Fruit fly (Drosophila melanogaster) Kc167 (cell line): ENCODE measurements around the gene Rad9.

Source experiments
- Myc ChIP-seq: fragments of >200 bp; optimal IDR thresholded peaks from 2 replicates; lab custom pipeline; 2017; ENCODE audit warnings: missing external identifiers
- Sin3A ChIP-seq: fragments of >200 bp; optimal IDR thresholded peaks from 2 replicates; lab custom pipeline; 2018; ENCODE audit warnings: missing external identifiers
- h ChIP-seq: fragments of >200 bp; optimal IDR thresholded peaks from 3 replicates; lab custom pipeline; 2018; ENCODE audit warnings: missing external identifiers
- insv ChIP-seq: fragments of >200 bp; optimal IDR thresholded peaks from 3 replicates; lab custom pipeline; 2018; ENCODE audit warnings: missing external identifiers
- psq ChIP-seq: fragments of >200 bp; optimal IDR thresholded peaks from 2 replicates; lab custom pipeline; 2017; ENCODE audit warnings: missing external identifiers
- ttk ChIP-seq: sonication (Bioruptor generic); optimal IDR thresholded peaks from 2 replicates; lab custom pipeline; 2017; ENCODE audit warnings: missing external identifiers

Rad9 gene

DNA sequence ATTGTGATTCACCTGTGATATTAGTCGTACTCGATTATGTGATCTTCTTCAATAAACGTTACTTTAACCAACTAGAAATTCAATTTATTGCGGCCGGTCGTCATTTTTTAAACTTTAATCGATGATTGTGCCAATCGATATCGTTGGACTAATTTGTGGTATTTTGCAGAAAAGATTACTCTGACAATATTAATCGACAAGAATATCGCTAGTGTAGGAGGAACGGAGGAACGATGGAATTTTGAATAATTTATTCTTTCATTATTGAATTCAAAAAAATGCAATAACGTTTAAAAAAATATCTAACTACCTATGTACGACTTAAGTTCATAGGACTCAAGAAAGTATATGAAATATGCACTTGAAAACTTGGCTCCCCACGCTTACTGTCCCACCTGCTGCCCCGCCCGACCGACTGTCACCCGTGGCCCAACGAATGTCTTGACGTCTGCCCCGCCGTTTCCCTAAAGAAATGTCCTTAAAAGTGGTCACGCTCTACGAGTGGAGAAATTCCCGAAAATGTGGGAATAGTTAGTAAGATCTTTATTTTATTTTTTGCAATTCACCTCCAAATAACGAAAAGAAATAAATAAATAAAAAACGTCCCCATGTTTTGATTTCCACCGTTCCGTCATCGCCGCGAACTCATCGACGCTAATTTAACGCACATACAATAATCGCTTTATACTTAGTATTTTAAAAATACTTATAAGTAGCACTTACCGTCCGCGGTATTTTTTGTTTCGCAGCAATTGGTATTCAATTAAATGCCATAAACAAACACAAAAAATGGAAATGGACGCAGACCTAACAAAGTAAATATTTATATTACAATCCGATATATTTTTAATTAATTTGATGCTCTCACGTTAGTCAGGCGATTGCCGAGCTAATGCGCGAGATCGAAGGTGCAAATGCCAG is 6.6 kb downstream of the Rad9 start, which contains the start of gene CG14074:
Gene CG14074, plus strand, starts transcription at position 779 of the 921 bp plus-strand sequence.
- TF ChIP-seq Sin3A (no peak), insv (lab: Kevin White, UChicago) (no peak), h (lab: Kevin White, UChicago) (no peak), Myc (lab: Kevin White, UChicago) (no peak), psq (lab: Kevin White, UChicago) (no peak), ttk (no peak)

- no peak for TF ChIP-seq psq (lab: Kevin White, UChicago)
Measured at dm6 chr3L:18863327-18863726, 9.0 kb downstream of the Rad9 start, which contains the start of gene CG6865. CG6865 (plus strand) TSS chr3L:18863647.

DNA sequence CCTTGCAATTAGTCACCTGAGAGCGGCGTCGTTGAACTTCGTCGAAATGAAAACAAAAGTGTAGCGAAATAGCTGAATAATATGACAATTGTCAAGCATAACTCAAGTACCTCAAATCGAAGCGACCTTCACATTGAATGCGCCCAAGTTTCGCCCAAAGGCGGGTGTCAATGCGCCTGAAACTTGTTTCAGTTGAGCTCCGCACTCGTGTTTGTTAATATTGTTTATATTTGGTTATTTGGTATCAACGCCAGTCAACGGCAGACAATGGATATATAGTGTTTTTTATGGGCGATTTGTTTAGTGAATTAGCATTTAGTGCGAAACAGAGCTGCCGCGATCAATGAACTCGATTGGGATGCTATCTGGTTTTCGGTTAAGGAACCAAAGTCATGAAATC is 10.5 kb downstream of the Rad9 start:
- TF ChIP-seq ttk (no peak), insv (lab: Kevin White, UChicago) (no peak)

DNA sequence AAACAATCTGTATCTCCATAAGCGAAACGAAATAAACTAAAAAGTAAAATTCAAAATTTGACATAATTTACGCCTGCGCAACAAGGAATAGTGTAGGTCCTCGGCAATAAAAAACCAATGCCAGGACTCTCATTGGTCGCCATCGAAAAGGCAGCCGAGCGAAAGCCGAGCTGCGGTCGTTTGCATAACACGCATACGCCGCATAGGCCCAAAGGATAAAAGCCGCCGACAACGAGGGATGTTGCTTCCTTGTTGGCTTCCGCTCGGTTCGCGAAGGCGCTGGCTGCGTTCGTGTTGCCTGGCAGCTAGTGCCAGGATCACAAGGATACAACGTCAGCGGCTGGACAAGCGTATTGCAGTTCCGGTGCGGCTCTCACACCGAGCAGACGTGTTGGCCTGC is 11.9 kb downstream of the Rad9 start:
- TF ChIP-seq Sin3A (no peak), insv (lab: Kevin White, UChicago) (no peak), h (lab: Kevin White, UChicago) (no peak), Myc (lab: Kevin White, UChicago) (no peak), ttk (no peak), psq (lab: Kevin White, UChicago) (no peak)

- TF ChIP-seq ttk (no peak), psq (lab: Kevin White, UChicago) (no peak), Myc (lab: Kevin White, UChicago) (no peak), Sin3A (no peak), insv (lab: Kevin White, UChicago) (no peak), h (lab: Kevin White, UChicago) (no peak)
Measured at dm6 chr3L:18854412-18854811, 17.9 kb downstream of the Rad9 start.

- TF ChIP-seq h (lab: Kevin White, UChicago) (no peak), Sin3A (no peak), insv (lab: Kevin White, UChicago) (no peak), psq (lab: Kevin White, UChicago) (no peak), ttk (no peak), Myc (lab: Kevin White, UChicago) (no peak)
Measured at dm6 chr3L:18853439-18853838, 18.9 kb downstream of the Rad9 start.

dm6 chr3L:18852223-18852622 is 20.1 kb downstream of the Rad9 start:
- TF ChIP-seq psq (lab: Kevin White, UChicago) (no peak), Myc (lab: Kevin White, UChicago) (no peak), h (lab: Kevin White, UChicago) (no peak), ttk (no peak), Sin3A (no peak), insv (lab: Kevin White, UChicago) (no peak)

DNA sequence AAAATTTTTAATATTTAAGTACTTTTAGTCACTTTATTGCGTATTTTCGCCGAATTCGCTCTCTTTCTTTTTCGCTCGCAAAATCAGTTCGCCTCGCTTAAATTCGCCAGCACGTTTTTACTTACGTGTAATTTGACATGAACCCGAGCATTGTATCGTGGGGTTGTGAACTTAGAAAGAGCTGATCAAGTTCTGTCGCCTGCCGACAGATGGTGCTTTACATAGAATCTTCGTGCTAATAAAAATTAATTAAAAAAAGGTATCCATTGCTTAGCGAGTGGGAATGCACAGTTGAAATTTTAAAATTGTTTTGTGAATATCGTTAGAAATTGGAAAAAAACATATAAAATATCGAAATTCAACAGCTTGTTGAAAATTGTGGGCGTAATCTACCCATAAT is 23.9 kb downstream of the Rad9 start:
- TF ChIP-seq h (lab: Kevin White, UChicago) (peak; percentile 82), Sin3A (no peak)

DNA sequence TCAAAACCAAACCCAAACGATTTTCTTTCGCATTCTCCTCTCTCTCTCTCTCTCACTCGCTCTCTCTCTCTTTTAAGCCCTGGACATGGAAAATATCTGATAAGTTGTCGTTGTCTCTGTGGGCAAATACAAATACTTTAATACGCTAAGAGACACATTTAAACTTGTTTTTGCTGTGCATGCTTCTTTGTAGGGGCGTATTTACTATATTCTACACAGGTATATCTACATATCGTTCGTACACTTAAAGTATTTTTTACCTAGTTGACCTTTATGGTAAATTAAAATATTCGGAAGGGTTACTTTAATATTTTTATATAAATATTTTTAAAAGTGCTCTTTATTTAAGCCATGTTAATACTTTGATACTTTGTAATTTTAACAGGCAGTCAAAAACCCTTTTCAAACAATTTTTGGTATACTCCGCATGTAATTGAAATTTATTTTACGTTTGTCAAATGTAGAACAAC is 26.0 kb downstream of the Rad9 start:
- no peak for TF ChIP-seq ttk

dm6 chr3L:18846233-18846271 is 26.3 kb downstream of the Rad9 start, which contains the start of gene Indy:
Indy (minus strand) TSS chr3L:18846267.
- TF ChIP-seq psq (lab: Kevin White, UChicago) (no peak), Sin3A (no peak), Myc (lab: Kevin White, UChicago) (no peak), insv (lab: Kevin White, UChicago) (no peak), h (lab: Kevin White, UChicago) (no peak)

- TF ChIP-seq h (lab: Kevin White, UChicago): no peak
- no peak for TF ChIP-seq ttk
- no peak for TF ChIP-seq Sin3A
- no peak for TF ChIP-seq insv (lab: Kevin White, UChicago)
- TF ChIP-seq Myc (lab: Kevin White, UChicago): no peak
- no peak for TF ChIP-seq psq (lab: Kevin White, UChicago)
Measured at dm6 chr3L:18845833-18846232, 26.5 kb downstream of the Rad9 start.

DNA sequence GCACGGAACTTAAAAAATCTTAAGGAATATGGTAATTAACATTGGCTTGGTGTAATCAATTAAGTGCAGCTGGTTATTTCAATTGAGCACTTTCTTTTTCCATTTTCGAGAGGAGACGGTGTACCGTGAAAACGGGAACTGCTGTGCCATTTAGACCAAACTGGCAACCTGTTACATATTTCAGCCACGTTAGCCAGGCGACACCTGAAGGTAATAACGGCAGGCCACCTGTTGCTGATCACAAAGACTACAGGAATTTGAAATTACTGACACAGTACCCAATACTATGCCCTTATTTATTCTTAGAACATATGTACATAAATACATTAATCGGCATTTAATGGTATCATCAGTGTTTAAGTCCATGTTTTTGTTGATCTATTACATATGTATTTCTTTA is 30.1 kb downstream of the Rad9 start:
- no peak for TF ChIP-seq Sin3A

dm6 chr3L:18841269-18841668 is 31.1 kb downstream of the Rad9 start:
- no peak for TF ChIP-seq h (lab: Kevin White, UChicago)
- no peak for TF ChIP-seq Sin3A
- TF ChIP-seq insv (lab: Kevin White, UChicago): no peak
- TF ChIP-seq Myc (lab: Kevin White, UChicago): no peak
- TF ChIP-seq ttk: no peak
- TF ChIP-seq psq (lab: Kevin White, UChicago): no peak
